Worm (Caenorhabditis elegans) whole organism, L1 larva: ENCODE measurements around the gene C05E4.15.

Experiments
- C04F5.9 ChIP-seq: sonication (generic microtip); optimal IDR thresholded peaks from 2 replicates; lab custom pipeline; 2016; ENCODE audit warnings: missing genetic modification characterization, missing compliant biosample characterization
- alr-1 ChIP-seq: fragments of 200-800 bp; sonication (Bioruptor generic); optimal IDR thresholded peaks from 2 replicates; lab custom pipeline; 2018; ENCODE audit warnings: borderline replicate concordance, mild to moderate bottlenecking, missing genetic modification characterization, missing compliant biosample characterization
- aly-2 ChIP-seq: fragments of 150-350 bp; optimal IDR thresholded peaks from 2 replicates; lab custom pipeline; 2014; ENCODE audit warnings: missing biosample characterization, missing genetic modification characterization
- ama-1 ChIP-seq: fragments of 150-350 bp; optimal IDR thresholded peaks from 2 replicates; lab custom pipeline; 2014
- ceh-63 ChIP-seq: fragments of 200-800 bp; sonication (Bioruptor generic); optimal IDR thresholded peaks from 2 replicates; lab custom pipeline; 2018; ENCODE audit warnings: mild to moderate bottlenecking, missing genetic modification characterization, missing compliant biosample characterization
- ceh-8 ChIP-seq: fragments of 200-800 bp; sonication (Bioruptor generic); optimal IDR thresholded peaks from 2 replicates; lab custom pipeline; 2018; ENCODE audit warnings: mild to moderate bottlenecking, missing genetic modification characterization, moderate library complexity, missing compliant biosample characterization
- ceh-82 ChIP-seq, 3 experiments: fragments of 150-350 bp in 1 of 3; sonication (generic microtip) in 2 of 3; optimal IDR thresholded peaks; 2 replicates each; lab custom pipeline; 2014 to 2017; ENCODE audit warnings: missing biosample characterization in 3 of 3, missing genetic modification characterization in 3 of 3
- ceh-88 ChIP-seq: fragments of 200-800 bp; sonication (Bioruptor generic); IDR thresholded peaks from 2 replicates; pipeline ENCODE4 v1.3.6; 2022; ENCODE audit warnings: missing genetic modification characterization, missing compliant biosample characterization
- ceh-90 ChIP-seq: sonication (generic microtip); optimal IDR thresholded peaks from 2 replicates; lab custom pipeline; 2016; ENCODE audit warnings: missing genetic modification characterization, missing compliant biosample characterization
- efl-1 ChIP-seq, 4 experiments: fragments of 150-350 bp; optimal IDR thresholded peaks in 3 of 4; peaks in 1 of 4; 1 replicate in 1 of 4; 2 replicates in 3 of 4; lab custom pipeline; 2014; ENCODE audit warnings: missing biosample characterization in 2 of 4, missing genetic modification characterization in 2 of 4, missing genetic modification reagents in 2 of 4
- efl-3 ChIP-seq: fragments of 200-800 bp; sonication (Bioruptor generic); optimal IDR thresholded peaks from 2 replicates; lab custom pipeline; 2018; ENCODE audit warnings: mild to moderate bottlenecking, missing genetic modification characterization, missing compliant biosample characterization
- egl-13 ChIP-seq: sonication (generic microtip); optimal IDR thresholded peaks from 2 replicates; lab custom pipeline; 2016; ENCODE audit warnings: missing genotype, missing genetic modification reagents, missing genetic modification characterization, missing compliant biosample characterization
- elt-2 ChIP-seq: sonication (generic microtip); optimal IDR thresholded peaks from 2 replicates; lab custom pipeline; 2016; ENCODE audit warnings: missing genetic modification characterization, mild to moderate bottlenecking, inconsistent platforms, missing compliant biosample characterization, missing genetic modification reagents
- elt-3 ChIP-seq, 6 experiments: fragments of 150-350 bp in 1 of 6; sonication (generic microtip); optimal IDR thresholded peaks; 2 replicates each; lab custom pipeline; 2017 to 2018; ENCODE audit warnings: missing biosample characterization in 6 of 6, missing genetic modification characterization in 6 of 6, inconsistent platforms in 1 of 6
- fkh-10 ChIP-seq: sonication (generic microtip); optimal IDR thresholded peaks from 2 replicates; lab custom pipeline; 2017; ENCODE audit warnings: missing biosample characterization, missing genetic modification reagents, missing genetic modification characterization
- fos-1 ChIP-seq: fragments of 150-350 bp; optimal IDR thresholded peaks from 2 replicates; lab custom pipeline; 2014; ENCODE audit warnings: missing biosample characterization, missing genetic modification characterization
- hlh-17 ChIP-seq: fragments of 200-800 bp; sonication (Bioruptor generic); optimal IDR thresholded peaks from 2 replicates; lab custom pipeline; 2018; ENCODE audit warnings: missing genetic modification characterization, mild to moderate bottlenecking, missing compliant biosample characterization, moderate library complexity, borderline replicate concordance
- irx-1 ChIP-seq: sonication (generic microtip); optimal IDR thresholded peaks from 2 replicates; lab custom pipeline; 2016; ENCODE audit warnings: missing genetic modification characterization, missing compliant biosample characterization
- isw-1 ChIP-seq: fragments of 200-800 bp; sonication (Bioruptor generic); IDR thresholded peaks from 2 replicates; pipeline ENCODE4 v1.3.6; 2022; ENCODE audit warnings: missing genetic modification characterization, missing compliant biosample characterization
- lin-13 ChIP-seq: fragments of 150-350 bp; optimal IDR thresholded peaks from 2 replicates; lab custom pipeline; 2014; ENCODE audit warnings: missing biosample characterization, missing genetic modification reagents, missing genetic modification characterization
- lin-14 ChIP-seq: fragments of 200-800 bp; sonication (Bioruptor generic); optimal IDR thresholded peaks from 2 replicates; lab custom pipeline; 2018; ENCODE audit warnings: mild to moderate bottlenecking, missing genetic modification characterization, moderate library complexity, missing compliant biosample characterization
- lin-15B ChIP-seq: fragments of 150-350 bp; sonication (generic microtip); optimal IDR thresholded peaks from 3 replicates; lab custom pipeline; 2014; ENCODE audit warnings: missing biosample characterization, missing genetic modification characterization
- lin-39 ChIP-seq: fragments of 150-350 bp; optimal IDR thresholded peaks from 2 replicates; lab custom pipeline; 2014; ENCODE audit warnings: missing biosample characterization, missing genetic modification reagents, missing genetic modification characterization
- nhr-11 ChIP-seq: fragments of 150-350 bp; optimal IDR thresholded peaks from 2 replicates; lab custom pipeline; 2014; ENCODE audit warnings: missing biosample characterization, missing genetic modification characterization
- nhr-19 ChIP-seq: fragments of 200-800 bp; sonication (Bioruptor generic); conservative IDR thresholded peaks from 2 replicates; pipeline ENCODE4 v1.3.6; 2022; ENCODE audit warnings: missing genetic modification characterization, missing compliant biosample characterization
- nhr-20 ChIP-seq: sonication (generic microtip); optimal IDR thresholded peaks from 2 replicates; lab custom pipeline; 2016; ENCODE audit warnings: mild to moderate bottlenecking, missing genetic modification characterization, missing compliant biosample characterization
- nhr-237 ChIP-seq: fragments of 150-350 bp; optimal IDR thresholded peaks from 2 replicates; lab custom pipeline; 2014; ENCODE audit warnings: missing biosample characterization, missing genetic modification characterization
- nhr-28 ChIP-seq: fragments of 150-350 bp; optimal IDR thresholded peaks from 2 replicates; lab custom pipeline; 2014; ENCODE audit warnings: missing biosample characterization, missing genetic modification characterization
- nhr-71 ChIP-seq: sonication (generic microtip); optimal IDR thresholded peaks from 2 replicates; lab custom pipeline; 2016; ENCODE audit warnings: mild to moderate bottlenecking, missing genetic modification characterization, moderate library complexity, missing compliant biosample characterization
- nhr-84 ChIP-seq: sonication (generic microtip); optimal IDR thresholded peaks from 2 replicates; lab custom pipeline; 2017; ENCODE audit warnings: missing biosample characterization, missing genetic modification characterization
- nhr-85 ChIP-seq: sonication (generic microtip); peaks from one replicate; lab custom pipeline; 2016; ENCODE audit warnings: missing genetic modification characterization, inconsistent platforms, missing compliant biosample characterization
- nhr-90 ChIP-seq: sonication (generic microtip); optimal IDR thresholded peaks from 2 replicates; lab custom pipeline; 2016; ENCODE audit warnings: mild to moderate bottlenecking, missing genetic modification characterization, missing compliant biosample characterization; ENCODE audit not compliant: poor library complexity
- pag-3 ChIP-seq: sonication (generic microtip); optimal IDR thresholded peaks from 2 replicates; lab custom pipeline; 2017; ENCODE audit warnings: missing genetic modification characterization, mild to moderate bottlenecking, missing compliant biosample characterization, antibody characterized with exemption, borderline replicate concordance; ENCODE audit not compliant: insufficient read depth
- pax-3 ChIP-seq: fragments of 200-800 bp; sonication (Bioruptor generic); optimal IDR thresholded peaks from 2 replicates; lab custom pipeline; 2018; ENCODE audit warnings: mild to moderate bottlenecking, missing genetic modification characterization, moderate library complexity, missing compliant biosample characterization
- pqm-1 ChIP-seq: sonication (generic microtip); optimal IDR thresholded peaks from 3 replicates; lab custom pipeline; 2017; ENCODE audit warnings: missing biosample characterization, missing genetic modification characterization
- snpc-4 ChIP-seq: fragments of 150-350 bp; optimal IDR thresholded peaks from 2 replicates; lab custom pipeline; 2014; ENCODE audit warnings: missing biosample characterization, missing genetic modification characterization
- snu-23 ChIP-seq: sonication (generic microtip); optimal IDR thresholded peaks from 2 replicates; lab custom pipeline; 2016; ENCODE audit warnings: missing genetic modification characterization, missing compliant biosample characterization
- sox-4 ChIP-seq: sonication (generic microtip); optimal IDR thresholded peaks from 2 replicates; lab custom pipeline; 2016; ENCODE audit warnings: missing genetic modification characterization, missing compliant biosample characterization
- sptf-1 ChIP-seq: fragments of 150-350 bp; optimal IDR thresholded peaks from 2 replicates; lab custom pipeline; 2014; ENCODE audit warnings: missing biosample characterization, missing genetic modification characterization
- swsn-7 ChIP-seq: sonication (generic microtip); optimal IDR thresholded peaks from 2 replicates; lab custom pipeline; 2016; ENCODE audit warnings: missing genetic modification characterization, missing compliant biosample characterization
- tbx-2 ChIP-seq: sonication (generic microtip); optimal IDR thresholded peaks from 2 replicates; lab custom pipeline; 2016; ENCODE audit warnings: missing genetic modification characterization, missing compliant biosample characterization
- unc-130 ChIP-seq: fragments of 150-350 bp; optimal IDR thresholded peaks from 2 replicates; lab custom pipeline; 2017; ENCODE audit warnings: missing biosample characterization, missing genetic modification characterization, inconsistent platforms
- unc-62 ChIP-seq: fragments of 150-350 bp; optimal IDR thresholded peaks from 2 replicates; lab custom pipeline; 2014; ENCODE audit warnings: missing biosample characterization, missing genetic modification reagents, missing genetic modification characterization
- vab-15 ChIP-seq: sonication (generic microtip); optimal IDR thresholded peaks from 2 replicates; lab custom pipeline; 2017; ENCODE audit warnings: missing genotype, mild to moderate bottlenecking, missing genetic modification characterization, missing compliant biosample characterization
- xbp-1 ChIP-seq: sonication (generic microtip); optimal IDR thresholded peaks from 2 replicates; lab custom pipeline; 2016; ENCODE audit warnings: missing genetic modification characterization, missing compliant biosample characterization
- ztf-4 ChIP-seq: fragments of 150-350 bp; optimal IDR thresholded peaks from 2 replicates; lab custom pipeline; 2014; ENCODE audit warnings: missing biosample characterization, missing genetic modification characterization

The C05E4.15 gene

DNA sequence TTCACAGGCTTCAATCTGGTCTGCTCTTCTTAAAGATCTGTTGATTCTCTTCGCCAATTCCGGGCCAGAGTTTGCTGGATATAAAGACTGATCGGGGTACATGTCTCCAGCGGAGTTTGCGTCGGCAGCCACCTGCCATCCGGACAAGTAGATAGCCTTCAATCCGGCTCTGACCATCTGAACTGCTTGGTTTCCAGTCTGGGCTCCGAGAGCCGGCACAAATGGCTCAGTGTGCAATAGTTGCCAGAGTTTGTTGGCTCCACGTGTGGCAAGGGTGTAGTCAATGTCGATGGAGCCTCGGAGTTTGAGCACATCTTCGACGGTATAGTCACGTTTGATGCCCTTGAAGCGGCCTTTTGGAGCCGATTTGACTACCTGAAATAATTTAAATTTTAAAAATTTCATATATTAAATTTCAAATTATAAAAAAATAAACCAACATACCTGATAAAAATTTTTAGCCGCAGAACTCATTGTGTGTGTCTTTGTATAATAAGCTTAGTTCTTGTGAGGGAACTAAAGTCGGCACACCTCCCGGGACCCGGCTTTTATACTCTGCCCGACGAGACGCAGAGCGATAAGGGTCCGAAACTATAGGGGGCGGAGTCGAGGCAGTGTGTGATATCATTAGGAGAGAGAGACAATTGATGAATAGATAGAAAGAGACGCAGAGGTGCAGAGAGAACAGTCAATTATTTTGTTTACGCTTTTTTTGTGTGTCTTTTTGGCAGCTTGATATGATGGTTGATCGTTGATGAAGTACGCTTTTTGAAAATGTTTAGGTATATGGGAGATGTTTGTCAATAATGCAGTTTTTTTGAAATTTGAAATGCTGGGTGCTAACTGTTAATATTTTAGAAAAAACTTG is 33.4 kb downstream of the C05E4.15 start, which contains the start of the genes icl-1 and srh-2 (continued):
- TF ChIP-seq ceh-63 (GFP tag; lab: Kevin White, UChicago): peak; percentile 54
- TF ChIP-seq alr-1 (tag; lab: Kevin White, UChicago): no peak
- TF ChIP-seq nhr-90: peak; percentile 76
- peak; percentile 41 for TF ChIP-seq pag-3 (tag; lab: Kevin White, UChicago)
- TF ChIP-seq sox-4 (tag; lab: Kevin White, UChicago): peak; percentile 32
- no peak for TF ChIP-seq pax-3 (tag; lab: Kevin White, UChicago)
- peak; percentile 93 for TF ChIP-seq nhr-19 (GFP tag; lab: Robert Waterston, UW)
- TF ChIP-seq lin-14 (GFP tag; lab: Kevin White, UChicago): peak; percentile 92
- TF ChIP-seq vab-15 (tag; lab: Kevin White, UChicago): peak; percentile 52
- TF ChIP-seq snu-23 (GFP tag; lab: Kevin White, UChicago): peak; percentile 82
- TF ChIP-seq isw-1: no peak
- no peak for TF ChIP-seq unc-62 (GFP tag; lab: Kevin White, UChicago)
- TF ChIP-seq nhr-28 (tag; lab: Kevin White, UChicago): no peak
- peak; percentile 49 for TF ChIP-seq C04F5.9 (tag; lab: Kevin White, UChicago)
- peak; percentile 68 for TF ChIP-seq swsn-7 (tag; lab: Kevin White, UChicago)
- peak; percentile 14 for TF ChIP-seq irx-1 (tag; lab: Kevin White, UChicago)
- no peak for TF ChIP-seq ceh-82 (tag; optimal IDR thresholded peaks at IDR 0.05; lab: Kevin White, UChicago)
- peak; percentile 67 for TF ChIP-seq elt-2 (tag; lab: Kevin White, UChicago)
- TF ChIP-seq ztf-4: peak; percentile 14
- TF ChIP-seq xbp-1 (tag; lab: Kevin White, UChicago): peak; percentile 45
- no peak for TF ChIP-seq nhr-237 (tag; lab: Kevin White, UChicago)
- TF ChIP-seq fos-1 (tag; lab: Kevin White, UChicago): peak; percentile 23
- peak; percentile 89 for TF ChIP-seq ama-1 (lab: Kevin White, UChicago)
- TF ChIP-seq aly-2 (tag; lab: Kevin White, UChicago): no peak
- TF ChIP-seq tbx-2 (tag; lab: Kevin White, UChicago): peak; percentile 73
- TF ChIP-seq efl-3: no peak
- TF ChIP-seq snpc-4 (tag; lab: Kevin White, UChicago): no peak
- TF ChIP-seq hlh-17 (GFP tag; lab: Kevin White, UChicago): peak; percentile 41
- TF ChIP-seq ceh-8: no peak
- TF ChIP-seq sptf-1 (tag; lab: Kevin White, UChicago): no peak
- TF ChIP-seq nhr-11 (tag; lab: Kevin White, UChicago): no peak
- peak in 2 of 6 experiments; percentile 29 to 80 for TF ChIP-seq elt-3 (tag; optimal IDR thresholded peaks at IDR 0.05; lab: Kevin White, UChicago)
- peak; percentile 46 for TF ChIP-seq lin-39

DNA sequence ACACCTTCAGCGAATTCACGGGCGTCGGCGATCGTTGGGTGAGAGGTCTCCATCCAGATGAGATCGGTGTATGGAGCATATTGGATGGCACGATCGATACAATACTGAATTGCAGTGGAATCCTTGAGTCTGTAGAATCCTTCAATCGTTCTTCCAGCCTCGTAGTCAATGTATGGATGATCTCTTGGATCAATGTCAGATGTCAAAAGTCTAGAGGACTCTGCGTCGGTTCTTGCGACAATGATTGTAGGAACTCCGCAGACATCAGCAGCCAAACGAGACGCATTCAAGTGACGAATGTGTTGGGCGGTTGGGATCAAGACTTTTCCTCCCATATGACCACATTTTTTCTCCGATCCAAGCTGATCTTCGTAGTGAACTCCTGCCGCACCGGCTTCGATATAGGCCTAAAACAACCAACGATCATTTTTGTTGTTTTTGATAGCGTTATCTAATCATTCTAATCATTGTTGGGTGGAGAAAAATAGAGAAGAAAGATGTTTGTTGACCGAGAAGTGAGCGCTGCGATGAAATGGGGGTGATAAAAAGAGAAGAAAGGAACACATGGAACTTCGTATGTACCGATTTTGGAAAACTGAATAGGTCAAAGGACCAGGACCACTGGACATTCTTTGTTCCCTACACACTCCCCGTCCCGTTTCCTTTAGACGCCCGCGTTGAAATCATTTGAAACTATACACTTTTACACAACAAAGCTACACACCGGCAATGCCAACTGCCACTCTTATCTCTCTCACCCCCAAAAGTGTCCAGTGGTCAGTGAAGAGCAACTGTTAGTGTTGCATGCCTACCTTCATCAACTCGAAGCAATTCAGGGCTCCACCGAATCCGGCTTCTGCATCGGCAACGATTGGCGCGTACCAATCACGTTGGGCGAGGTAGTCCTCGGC is 34.3 kb downstream of the C05E4.15 start:
- TF ChIP-seq unc-130: peak; percentile 10
- TF ChIP-seq nhr-20: peak; percentile 7
- TF ChIP-seq ztf-4: peak; percentile 21
- no peak for TF ChIP-seq C04F5.9 (tag; lab: Kevin White, UChicago)
- TF ChIP-seq pqm-1 (tag; lab: Kevin White, UChicago): no peak
- peak; percentile 53 for TF ChIP-seq nhr-84 (tag; lab: Kevin White, UChicago)
- no peak for TF ChIP-seq egl-13
- TF ChIP-seq lin-15B: no peak
- peak; percentile 7 for TF ChIP-seq nhr-19 (GFP tag; lab: Robert Waterston, UW)
- TF ChIP-seq fkh-10 (GFP tag; lab: Kevin White, UChicago): no peak
- no peak for TF ChIP-seq efl-1 (optimal IDR thresholded peaks at IDR 0.05; lab: Kevin White, UChicago)
- peak in 1 of 2 experiments; percentile 92 for TF ChIP-seq efl-1 (GFP tag; optimal IDR thresholded peaks at IDR 0.05 in 1 of 2; lab: Kevin White, UChicago)
- TF ChIP-seq elt-3 (tag; optimal IDR thresholded peaks at IDR 0.05; lab: Kevin White, UChicago): peak in 4 of 6 experiments; percentile 14 to 71 (median 27)
- TF ChIP-seq ceh-90 (tag; lab: Kevin White, UChicago): no peak
- TF ChIP-seq nhr-71 (tag; lab: Kevin White, UChicago): peak; percentile 50
- peak; percentile 48 for TF ChIP-seq nhr-85 (tag; lab: Kevin White, UChicago)
- TF ChIP-seq ama-1 (lab: Kevin White, UChicago): peak; percentile 79
- TF ChIP-seq ceh-88 (GFP tag; lab: Robert Waterston, UW): peak; percentile 45
- TF ChIP-seq pax-3 (tag; lab: Kevin White, UChicago): peak; percentile 22
- TF ChIP-seq elt-2 (tag; lab: Kevin White, UChicago): peak; percentile 17
- TF ChIP-seq lin-13 (GFP tag; lab: Kevin White, UChicago): no peak
- peak; percentile 31 for TF ChIP-seq lin-14 (GFP tag; lab: Kevin White, UChicago)
- peak; percentile 2 for TF ChIP-seq irx-1 (tag; lab: Kevin White, UChicago)
